Worm (Caenorhabditis elegans): Measurements from ENCODE around the gene F11A5.5.

DNA sequence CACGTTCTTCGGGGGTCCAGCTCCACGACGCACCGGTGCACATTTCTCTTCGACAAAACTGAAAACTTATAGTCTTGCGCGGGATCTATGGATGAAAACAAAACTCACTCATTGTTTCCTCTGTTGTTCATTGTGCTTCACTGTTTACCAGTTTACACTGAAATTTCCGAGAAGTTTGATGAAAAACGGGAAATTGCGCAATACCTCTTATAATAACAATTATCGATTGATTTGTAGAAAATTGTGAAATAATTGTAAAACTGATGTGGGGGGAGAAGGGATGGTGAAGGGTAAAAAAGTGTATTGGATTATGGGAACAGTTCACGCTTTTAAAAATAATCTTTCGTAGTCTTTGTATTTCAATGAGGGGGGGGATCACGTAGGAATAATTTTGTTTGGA, 31.3 kb downstream of the F11A5.5 start:
- TF ChIP-seq nhr-76 (tag; optimal IDR thresholded peaks at IDR 0.05): no peak
- TF ChIP-seq alr-1 (tag; optimal IDR thresholded peaks at IDR 0.05; ENCODE audit: borderline replicate concordance): no peak
- TF ChIP-seq lin-14 (GFP tag; optimal IDR thresholded peaks at IDR 0.05): no peak
- no peak for TF ChIP-seq lir-3 (tag; optimal IDR thresholded peaks at IDR 0.05; ENCODE audit: poor library complexity)
- no peak for TF ChIP-seq lin-35 (GFP tag; optimal IDR thresholded peaks at IDR 0.05)
- no peak for TF ChIP-seq blmp-1 (tag; optimal IDR thresholded peaks at IDR 0.05)
- no peak for TF ChIP-seq nhr-28 (tag; optimal IDR thresholded peaks at IDR 0.05)
- TF ChIP-seq ceh-82 (tag; optimal IDR thresholded peaks at IDR 0.05): no peak
- TF ChIP-seq mep-1 (tag; optimal IDR thresholded peaks at IDR 0.05): no peak
- TF ChIP-seq ama-1 (optimal IDR thresholded peaks at IDR 0.05): no peak
- TF ChIP-seq C04F5.9 (tag; optimal IDR thresholded peaks at IDR 0.05): no peak

All from whole organism, L1 larva.